Worm (Caenorhabditis elegans) whole organism, late embryonic: ENCODE data around the gene Y69A2AR.24.

Experiments
- F13H6.1 ChIP-seq: sonication (generic microtip); optimal IDR thresholded peaks from 2 replicates; lab custom pipeline; 2016; ENCODE audit warnings: missing genetic modification characterization, missing compliant biosample characterization
- K02D7.2 ChIP-seq: sonication (generic microtip); optimal IDR thresholded peaks from 2 replicates; lab custom pipeline; 2017; ENCODE audit warnings: mild to moderate bottlenecking, missing genetic modification characterization, missing compliant biosample characterization
- K09A11.1 ChIP-seq: sonication (generic microtip); optimal IDR thresholded peaks from 2 replicates; lab custom pipeline; 2017; ENCODE audit warnings: antibody characterized with exemption, mild to moderate bottlenecking, missing genetic modification characterization, missing compliant biosample characterization; ENCODE audit not compliant: insufficient read depth
- ceh-14 ChIP-seq: sonication (generic microtip); optimal IDR thresholded peaks from 2 replicates; lab custom pipeline; 2016; ENCODE audit warnings: missing genotype, missing genetic modification characterization, missing compliant biosample characterization
- ceh-2 ChIP-seq: sonication (generic microtip); optimal IDR thresholded peaks from 2 replicates; lab custom pipeline; 2016; ENCODE audit warnings: missing genotype, missing genetic modification characterization, missing compliant biosample characterization
- ceh-22 ChIP-seq: sonication (generic microtip); optimal IDR thresholded peaks from 2 replicates; lab custom pipeline; 2017; ENCODE audit warnings: missing biosample characterization, missing genetic modification characterization
- ceh-24 ChIP-seq: sonication (generic microtip); optimal IDR thresholded peaks from 2 replicates; lab custom pipeline; 2016; ENCODE audit warnings: mild to moderate bottlenecking, missing genetic modification characterization, missing compliant biosample characterization
- ceh-30 ChIP-seq: fragments of 150-350 bp; optimal IDR thresholded peaks from 2 replicates; lab custom pipeline; 2014; ENCODE audit warnings: missing biosample characterization, missing genetic modification characterization
- ceh-34 ChIP-seq: sonication (generic microtip); optimal IDR thresholded peaks from 2 replicates; lab custom pipeline; 2016; ENCODE audit warnings: mild to moderate bottlenecking, missing genetic modification characterization, missing compliant biosample characterization
- ceh-48 ChIP-seq: sonication (generic microtip); optimal IDR thresholded peaks from 2 replicates; lab custom pipeline; 2016; ENCODE audit warnings: missing genetic modification characterization, inconsistent platforms, missing compliant biosample characterization
- ceh-9 ChIP-seq: sonication (generic microtip); optimal IDR thresholded peaks from 2 replicates; lab custom pipeline; 2016; ENCODE audit warnings: mild to moderate bottlenecking, missing genetic modification characterization, inconsistent platforms, missing compliant biosample characterization
- dmd-4 ChIP-seq: sonication (generic microtip); optimal IDR thresholded peaks from 2 replicates; lab custom pipeline; 2016; ENCODE audit warnings: borderline replicate concordance, missing genetic modification characterization, missing compliant biosample characterization
- dve-1 ChIP-seq: sonication (generic microtip); optimal IDR thresholded peaks from 2 replicates; lab custom pipeline; 2017; ENCODE audit warnings: antibody characterized with exemption, mild to moderate bottlenecking, missing genetic modification characterization, missing compliant biosample characterization
- elt-2 ChIP-seq: sonication (generic microtip); optimal IDR thresholded peaks from 2 replicates; lab custom pipeline; 2016; ENCODE audit warnings: missing genetic modification reagents, missing genetic modification characterization, missing compliant biosample characterization
- eyg-1 ChIP-seq: sonication (generic microtip); optimal IDR thresholded peaks from 2 replicates; lab custom pipeline; 2016; ENCODE audit warnings: missing genotype, missing genetic modification characterization, missing compliant biosample characterization
- fax-1 ChIP-seq: sonication (generic microtip); optimal IDR thresholded peaks from 2 replicates; lab custom pipeline; 2016; ENCODE audit warnings: missing genotype, missing genetic modification characterization, missing compliant biosample characterization
- fkh-10 ChIP-seq: fragments of 150-350 bp; optimal IDR thresholded peaks from 2 replicates; lab custom pipeline; 2014; ENCODE audit warnings: missing biosample characterization, missing genetic modification reagents, missing genetic modification characterization
- gmeb-2 ChIP-seq: sonication (generic microtip); optimal IDR thresholded peaks from 2 replicates; lab custom pipeline; 2016; ENCODE audit warnings: missing genetic modification characterization, inconsistent platforms, missing compliant biosample characterization
- hlh-13 ChIP-seq: fragments of 200-800 bp; sonication (Bioruptor generic); optimal IDR thresholded peaks from 2 replicates; lab custom pipeline; 2018; ENCODE audit warnings: mild to moderate bottlenecking, missing genetic modification characterization, missing compliant biosample characterization
- hlh-15 ChIP-seq: sonication (generic microtip); optimal IDR thresholded peaks from 2 replicates; lab custom pipeline; 2016; ENCODE audit warnings: missing genetic modification characterization, missing compliant biosample characterization
- hlh-30 ChIP-seq: sonication (generic microtip); optimal IDR thresholded peaks from 2 replicates; lab custom pipeline; 2017; ENCODE audit warnings: antibody characterized with exemption, missing genetic modification characterization, missing compliant biosample characterization; ENCODE audit not compliant: insufficient read depth
- hlh-6 ChIP-seq: sonication (generic microtip); optimal IDR thresholded peaks from 2 replicates; lab custom pipeline; 2016; ENCODE audit warnings: missing genotype, missing genetic modification characterization, missing compliant biosample characterization
- hlh-8 ChIP-seq: sonication (generic microtip); optimal IDR thresholded peaks from 2 replicates; lab custom pipeline; 2016; ENCODE audit warnings: missing genotype, missing genetic modification characterization, missing compliant biosample characterization
- lim-6 ChIP-seq: sonication (generic microtip); optimal IDR thresholded peaks from 2 replicates; lab custom pipeline; 2016; ENCODE audit warnings: missing genetic modification characterization, missing compliant biosample characterization
- lin-11 ChIP-seq: fragments of 200-800 bp; sonication (Bioruptor generic); optimal IDR thresholded peaks from 2 replicates; lab custom pipeline; 2018; ENCODE audit warnings: mild to moderate bottlenecking, missing genetic modification characterization, missing compliant biosample characterization
- madf-2 ChIP-seq: sonication (generic microtip); optimal IDR thresholded peaks from 2 replicates; lab custom pipeline; 2017; ENCODE audit warnings: missing genetic modification characterization, missing compliant biosample characterization
- mec-3 ChIP-seq: sonication (generic microtip); optimal IDR thresholded peaks from 2 replicates; lab custom pipeline; 2016; ENCODE audit warnings: borderline replicate concordance, missing genetic modification characterization, missing compliant biosample characterization
- nfya-1 ChIP-seq: sonication (generic microtip); optimal IDR thresholded peaks from 2 replicates; lab custom pipeline; 2017; ENCODE audit warnings: missing genetic modification characterization, mild to moderate bottlenecking, missing compliant biosample characterization, antibody characterized with exemption, moderate library complexity
- npax-4 ChIP-seq: sonication (generic microtip); optimal IDR thresholded peaks from 2 replicates; lab custom pipeline; 2016; ENCODE audit warnings: missing genetic modification characterization, missing compliant biosample characterization
- odd-2 ChIP-seq: sonication (generic microtip); optimal IDR thresholded peaks from 2 replicates; lab custom pipeline; 2017; ENCODE audit warnings: antibody characterized with exemption, mild to moderate bottlenecking, missing genetic modification characterization, missing compliant biosample characterization
- pag-3 ChIP-seq: sonication (generic microtip); optimal IDR thresholded peaks from 2 replicates; lab custom pipeline; 2016; ENCODE audit warnings: missing compliant biosample characterization, missing genetic modification characterization, borderline replicate concordance
- pax-1 ChIP-seq: fragments of 150-350 bp; optimal IDR thresholded peaks from 2 replicates; lab custom pipeline; 2014; ENCODE audit warnings: missing biosample characterization, missing genetic modification characterization
- pha-2 ChIP-seq: sonication (generic microtip); optimal IDR thresholded peaks from 2 replicates; lab custom pipeline; 2017; ENCODE audit warnings: mild to moderate bottlenecking, missing genetic modification characterization, missing compliant biosample characterization
- rnt-1 ChIP-seq: sonication (generic microtip); optimal IDR thresholded peaks from 2 replicates; lab custom pipeline; 2016; ENCODE audit warnings: missing genetic modification characterization, missing compliant biosample characterization
- sdc-2 ChIP-seq: sonication (generic microtip); optimal IDR thresholded peaks from 2 replicates; lab custom pipeline; 2016; ENCODE audit warnings: missing genotype, missing genetic modification characterization, missing compliant biosample characterization
- sox-2 ChIP-seq: fragments of 200-800 bp; sonication (Bioruptor generic); IDR thresholded peaks from 2 replicates; pipeline ENCODE4 v1.3.6; 2022; ENCODE audit warnings: missing genetic modification reagents, missing genetic modification characterization, missing compliant biosample characterization
- syd-9 ChIP-seq: sonication (generic microtip); optimal IDR thresholded peaks from 2 replicates; lab custom pipeline; 2016; ENCODE audit warnings: mild to moderate bottlenecking, missing genetic modification characterization, moderate library complexity, missing compliant biosample characterization
- tbx-2 ChIP-seq: sonication (generic microtip); optimal IDR thresholded peaks from 2 replicates; lab custom pipeline; 2016; ENCODE audit warnings: missing genetic modification characterization, missing compliant biosample characterization
- tbx-7 ChIP-seq: sonication (generic microtip); optimal IDR thresholded peaks from 2 replicates; lab custom pipeline; 2016; ENCODE audit warnings: missing genotype, missing genetic modification characterization, missing compliant biosample characterization
- ttx-3 ChIP-seq: sonication (generic microtip); optimal IDR thresholded peaks from 2 replicates; lab custom pipeline; 2016; ENCODE audit warnings: missing genetic modification reagents, missing genetic modification characterization, missing compliant biosample characterization
- unc-55 ChIP-seq: sonication (generic microtip); optimal IDR thresholded peaks from 2 replicates; lab custom pipeline; 2017; ENCODE audit warnings: missing biosample characterization, missing genetic modification reagents, missing genetic modification characterization
- zip-5 ChIP-seq: sonication (generic microtip); optimal IDR thresholded peaks from 2 replicates; lab custom pipeline; 2016; ENCODE audit warnings: missing genetic modification characterization, missing compliant biosample characterization
- ztf-16 ChIP-seq: sonication (generic microtip); optimal IDR thresholded peaks from 2 replicates; lab custom pipeline; 2017; ENCODE audit warnings: missing genetic modification characterization, missing compliant biosample characterization

The Y69A2AR.24 gene

ce11 chrIV:2552855-2553254, 11.0 kb downstream of the Y69A2AR.24 start:
- TF ChIP-seq ceh-14 (tag; lab: Kevin White, UChicago) (no peak), unc-55 (GFP tag; lab: Kevin White, UChicago) (no peak), mec-3 (tag; lab: Kevin White, UChicago) (no peak), zip-5 (tag; lab: Kevin White, UChicago) (no peak), ztf-16 (tag; lab: Kevin White, UChicago) (no peak), dmd-4 (no peak), sdc-2 (no peak), K09A11.1 (no peak), tbx-7 (tag; lab: Kevin White, UChicago) (no peak), hlh-15 (no peak), pax-1 (tag; lab: Kevin White, UChicago) (no peak), tbx-2 (no peak), hlh-6 (tag; lab: Kevin White, UChicago) (no peak)
- TF ChIP-seq, all 69 proteins: peak for 0

ce11 chrIV:2552276-2552675, 11.6 kb downstream of the Y69A2AR.24 start:
- TF ChIP-seq syd-9 (no peak), F13H6.1 (no peak), odd-2 (no peak), lim-6 (tag; lab: Kevin White, UChicago) (no peak)

ce11 chrIV:2551838-2552237, 12.0 kb downstream of the Y69A2AR.24 start:
- TF ChIP-seq eyg-1 = no peak
- no peak for TF ChIP-seq F13H6.1
- TF ChIP-seq nfya-1 (tag; lab: Kevin White, UChicago) = no peak
- no peak for TF ChIP-seq gmeb-2 (tag; lab: Kevin White, UChicago)

- TF ChIP-seq ceh-9 (tag; lab: Kevin White, UChicago) = no peak
- peak; percentile 35 for TF ChIP-seq ceh-48 (tag; lab: Kevin White, UChicago)
- TF ChIP-seq npax-4 (tag; lab: Kevin White, UChicago) = no peak
- TF ChIP-seq ceh-2 (tag; lab: Kevin White, UChicago) = no peak
- no peak for TF ChIP-seq ceh-24
Measured at ce11 chrIV:2551418-2551817, 12.5 kb downstream of the Y69A2AR.24 start, which contains the start of gene Y69A2AR.23. TSS of gene Y69A2AR.23 (minus strand) at chrIV:2551684.

ce11 chrIV:2549542-2549941, 14.3 kb downstream of the Y69A2AR.24 start:
- TF ChIP-seq ceh-48 (tag; lab: Kevin White, UChicago) (peak; percentile 23), lin-11 (tag; lab: Kevin White, UChicago) (no peak), ceh-30 (tag; lab: Kevin White, UChicago) (no peak), ztf-16 (tag; lab: Kevin White, UChicago) (no peak)
- TF ChIP-seq, all 69 proteins: peak for 1

ce11 chrIV:2548766-2549165, 15.1 kb downstream of the Y69A2AR.24 start:
- TF ChIP-seq fax-1 (no peak), hlh-30 (tag; lab: Kevin White, UChicago) (no peak), ceh-48 (tag; lab: Kevin White, UChicago) (peak; percentile 49)

- no peak for TF ChIP-seq odd-2
- TF ChIP-seq K02D7.2 (tag; lab: Kevin White, UChicago) = no peak
- TF ChIP-seq hlh-13 (GFP tag; lab: Kevin White, UChicago) = no peak
- TF ChIP-seq ceh-34 (tag; lab: Kevin White, UChicago) = no peak
- TF ChIP-seq dmd-4 = no peak
- no peak for TF ChIP-seq ttx-3 (tag; lab: Kevin White, UChicago)
- no peak for TF ChIP-seq pag-3 (tag; lab: Kevin White, UChicago)
- TF ChIP-seq ceh-9 (tag; lab: Kevin White, UChicago) = no peak
- no peak for TF ChIP-seq dve-1
- no peak for TF ChIP-seq pha-2
- TF ChIP-seq rnt-1 (tag; lab: Kevin White, UChicago) = no peak
- no peak for TF ChIP-seq madf-2 (tag; lab: Kevin White, UChicago)
- TF ChIP-seq sox-2 (GFP tag; lab: Robert Waterston, UW) = no peak
- no peak for TF ChIP-seq ceh-22 (tag; lab: Kevin White, UChicago)
- no peak for TF ChIP-seq hlh-8 (tag; lab: Kevin White, UChicago)
- TF ChIP-seq fax-1 = no peak
- TF ChIP-seq fkh-10 (GFP tag; lab: Kevin White, UChicago) = no peak
- no peak for TF ChIP-seq elt-2 (tag; lab: Kevin White, UChicago)
Measured at ce11 chrIV:2542001-2542400, 21.9 kb downstream of the Y69A2AR.24 start, which contains the start of gene sprr-3. TSS of gene sprr-3 (plus strand) at chrIV:2542301.
